Worm (Caenorhabditis elegans): ENCODE measurements around the gene srt-37.
"Not testable (repeated sequence)": the region's sequence is repeated elsewhere in the genome, so short reads cannot be mapped to it uniquely, and the experiment has no call there.

- TF ChIP-seq nfya-1 (tag; optimal IDR thresholded peaks at IDR 0.05); dmd-4 (tag; optimal IDR thresholded peaks at IDR 0.05; ENCODE audit: borderline replicate concordance); F13H6.1 (tag; optimal IDR thresholded peaks at IDR 0.05); ceh-6 (GFP tag; optimal IDR thresholded peaks at IDR 0.05); hlh-30 (tag; optimal IDR thresholded peaks at IDR 0.05; ENCODE audit: insufficient read depth); ama-1 (optimal IDR thresholded peaks at IDR 0.05); C08G9.2 (tag; optimal IDR thresholded peaks at IDR 0.05); pros-1 (tag; optimal IDR thresholded peaks at IDR 0.05); ceh-22 (tag; optimal IDR thresholded peaks at IDR 0.05); unc-3 (GFP tag; conservative IDR thresholded peaks at IDR 0.05); unc-3 (tag; optimal IDR thresholded peaks at IDR 0.05); hlh-8 (tag; optimal IDR thresholded peaks at IDR 0.05); pha-4 (tag; optimal IDR thresholded peaks at IDR 0.05); hlh-15 (tag; optimal IDR thresholded peaks at IDR 0.05): not testable (repeated sequence)
Measured at ce11 chrV:4284737-4285136, 3.1 kb upstream of the srt-37 start, which contains the start of gene srt-19.
